Fruit fly (Drosophila melanogaster) whole organism, embryonic: ENCODE data around the gene Lcp65Ag2.

Source experiments
- Aef1 ChIP-seq: fragments of 200-800 bp; sonication (Bioruptor generic); IDR thresholded peaks from 3 replicates; pipeline ENCODE4 v1.3.6; 2022; ENCODE audit warnings: missing biosample characterization, missing genetic modification characterization
- Blimp-1 ChIP-seq: fragments of 200-800 bp; sonication (Bioruptor generic); optimal IDR thresholded peaks from 3 replicates; lab custom pipeline; 2018; ENCODE audit warnings: missing biosample characterization, missing genetic modification characterization, mild to moderate bottlenecking, moderate library complexity, missing genetic modification reagents
- CG11696 ChIP-seq: fragments of 200-800 bp; sonication (Bioruptor generic); IDR thresholded peaks from 2 replicates; pipeline ENCODE4 v1.3.6; 2022; ENCODE audit warnings: missing biosample characterization, missing genetic modification characterization
- CG11723 ChIP-seq: fragments of 200-800 bp; sonication (Bioruptor generic); optimal IDR thresholded peaks from 2 replicates; lab custom pipeline; 2017; ENCODE audit warnings: missing biosample characterization, mild to moderate bottlenecking, missing genetic modification characterization
- CG12391 ChIP-seq: fragments of 200-800 bp; sonication (Bioruptor generic); optimal IDR thresholded peaks from 3 replicates; lab custom pipeline; 2018; ENCODE audit warnings: missing biosample characterization, mild to moderate bottlenecking, missing genetic modification characterization, moderate library complexity
- CG12769 ChIP-seq: fragments of 200-800 bp; sonication (Bioruptor generic); optimal IDR thresholded peaks from 2 replicates; lab custom pipeline; 2019; ENCODE audit warnings: missing biosample characterization, mild to moderate bottlenecking, missing genetic modification characterization, moderate library complexity
- CG12942 ChIP-seq: fragments of 200-800 bp; sonication (Bioruptor generic); optimal IDR thresholded peaks from 3 replicates; lab custom pipeline; 2016; ENCODE audit warnings: missing biosample characterization, missing genetic modification characterization
- CG13624 ChIP-seq: fragments of 200-800 bp; sonication (Bioruptor generic); optimal IDR thresholded peaks from 2 replicates; lab custom pipeline; 2016; ENCODE audit warnings: missing biosample characterization, missing genetic modification characterization
- CG13894 ChIP-seq: fragments of 200-800 bp; sonication (Bioruptor generic); optimal IDR thresholded peaks from 3 replicates; lab custom pipeline; 2018; ENCODE audit warnings: missing biosample characterization, mild to moderate bottlenecking, missing genetic modification characterization, moderate library complexity
- CG14014 ChIP-seq: fragments of 200-800 bp; sonication (Bioruptor generic); IDR thresholded peaks from 2 replicates; pipeline ENCODE4 v1.3.6; 2022; ENCODE audit warnings: missing biosample characterization, missing genetic modification characterization
- CG15011 ChIP-seq: fragments of 200-800 bp; sonication (Bioruptor generic); optimal IDR thresholded peaks from 3 replicates; lab custom pipeline; 2018; ENCODE audit warnings: missing biosample characterization, mild to moderate bottlenecking, missing genetic modification characterization
- CG1529 ChIP-seq: fragments of 200-800 bp; sonication (Bioruptor generic); optimal IDR thresholded peaks from 3 replicates; lab custom pipeline; 2018; ENCODE audit warnings: missing biosample characterization, missing genetic modification characterization
- CG15696 ChIP-seq: fragments of 200-800 bp; sonication (Bioruptor generic); optimal IDR thresholded peaks from 2 replicates; lab custom pipeline; 2019; ENCODE audit warnings: missing biosample characterization, mild to moderate bottlenecking, missing genetic modification characterization, moderate library complexity
- CG18476 ChIP-seq: fragments of 200-800 bp; sonication (Bioruptor generic); optimal IDR thresholded peaks from 2 replicates; lab custom pipeline; 2016; ENCODE audit warnings: missing biosample characterization, mild to moderate bottlenecking, missing genetic modification characterization
- CG18599 ChIP-seq: fragments of 200-800 bp; sonication (Bioruptor generic); optimal IDR thresholded peaks from 3 replicates; lab custom pipeline; 2017; ENCODE audit warnings: missing biosample characterization, missing genetic modification characterization, mild to moderate bottlenecking, moderate library complexity, missing genetic modification reagents
- CG18619 ChIP-seq: fragments of 200-800 bp; sonication (Bioruptor generic); optimal IDR thresholded peaks from 3 replicates; lab custom pipeline; 2017; ENCODE audit warnings: missing biosample characterization, mild to moderate bottlenecking, missing genetic modification characterization
- CG2116 ChIP-seq: fragments of 200-800 bp; sonication (Bioruptor generic); optimal IDR thresholded peaks from 3 replicates; lab custom pipeline; 2018; ENCODE audit warnings: missing biosample characterization, mild to moderate bottlenecking, missing genetic modification characterization
- CG2199 ChIP-seq: fragments of 200-800 bp; sonication (Bioruptor generic); IDR thresholded peaks from 3 replicates; pipeline ENCODE4 v1.3.6; 2022; ENCODE audit warnings: missing biosample characterization, missing genetic modification characterization
- CG2678 ChIP-seq: fragments of 200-800 bp; sonication (Bioruptor generic); optimal IDR thresholded peaks from 3 replicates; lab custom pipeline; 2019; ENCODE audit warnings: missing biosample characterization, mild to moderate bottlenecking, missing genetic modification characterization, moderate library complexity
- CG30020 ChIP-seq: fragments of 200-800 bp; optimal IDR thresholded peaks from 2 replicates; lab custom pipeline; 2019; ENCODE audit warnings: missing biosample characterization, mild to moderate bottlenecking, missing genetic modification characterization, moderate library complexity
- CG3065 ChIP-seq: fragments of 200-800 bp; sonication (Bioruptor generic); optimal IDR thresholded peaks from 2 replicates; lab custom pipeline; 2016; ENCODE audit warnings: missing biosample characterization, missing genetic modification characterization
- CG3163 ChIP-seq: fragments of 200-800 bp; sonication (Bioruptor generic); optimal IDR thresholded peaks from 3 replicates; lab custom pipeline; 2016; ENCODE audit warnings: missing biosample characterization, missing genetic modification characterization
- CG34224 ChIP-seq: fragments of 200-800 bp; sonication (Bioruptor generic); IDR thresholded peaks from 3 replicates; pipeline ENCODE4 v1.3.6; 2022; ENCODE audit warnings: missing biosample characterization, missing genetic modification characterization; ENCODE audit not compliant: partially characterized antibody
- CG6254 ChIP-seq: fragments of 200-800 bp; sonication (Bioruptor generic); optimal IDR thresholded peaks from 3 replicates; lab custom pipeline; 2017; ENCODE audit warnings: mild to moderate bottlenecking, missing biosample characterization, missing genetic modification reagents, missing genetic modification characterization
- CG8924 ChIP-seq: fragments of 200-800 bp; optimal IDR thresholded peaks from 3 replicates; lab custom pipeline; 2019; ENCODE audit warnings: missing biosample characterization, mild to moderate bottlenecking, missing genetic modification characterization, moderate library complexity
- Gsc ChIP-seq: fragments of 200-800 bp; sonication (Bioruptor generic); IDR thresholded peaks from 2 replicates; pipeline ENCODE4 v1.3.6; 2022; ENCODE audit warnings: missing biosample characterization, missing genetic modification characterization
- H2.0 ChIP-seq: fragments of 200-800 bp; sonication (Bioruptor generic); IDR thresholded peaks from 2 replicates; pipeline ENCODE4 v1.3.6; 2022; ENCODE audit warnings: missing biosample characterization, missing genetic modification characterization
- HmgZ ChIP-seq: fragments of 200-800 bp; sonication (Bioruptor generic); optimal IDR thresholded peaks from 2 replicates; lab custom pipeline; 2018; ENCODE audit warnings: missing biosample characterization, mild to moderate bottlenecking, missing genetic modification characterization
- Hr78 ChIP-seq, 2 experiments: fragments of 200-800 bp in 1 of 2; fragments of >200 bp in 1 of 2; sonication (Bioruptor generic) in 1 of 2; optimal IDR thresholded peaks; 2 replicates each; lab custom pipeline; 2017 to 2019; ENCODE audit warnings: missing biosample characterization in 2 of 2, missing genetic modification characterization in 2 of 2, mild to moderate bottlenecking in 1 of 2, moderate library complexity in 1 of 2
- NFAT ChIP-seq: fragments of 200-800 bp; sonication (Bioruptor generic); IDR thresholded peaks from 2 replicates; pipeline ENCODE4 v1.3.6; 2022; ENCODE audit warnings: missing biosample characterization, missing genetic modification characterization
- Six4 ChIP-seq: fragments of 200-800 bp; sonication (Bioruptor generic); optimal IDR thresholded peaks from 2 replicates; lab custom pipeline; 2016; ENCODE audit warnings: missing biosample characterization, missing genetic modification characterization
- ab ChIP-seq: fragments of 200-800 bp; sonication (Bioruptor generic); optimal IDR thresholded peaks from 2 replicates; lab custom pipeline; 2016; ENCODE audit warnings: missing biosample characterization, missing genetic modification characterization
- ase ChIP-seq: fragments of 200-800 bp; sonication (Bioruptor generic); IDR thresholded peaks from 3 replicates; pipeline ENCODE4 v1.3.6; 2022; ENCODE audit warnings: missing biosample characterization, missing genetic modification characterization
- chm ChIP-seq: fragments of 200-800 bp; sonication (Bioruptor generic); IDR thresholded peaks from 2 replicates; pipeline ENCODE4 v1.3.6; 2022; ENCODE audit warnings: missing biosample characterization, missing genetic modification characterization
- ci ChIP-seq: fragments of 200-800 bp; sonication (Bioruptor generic); IDR thresholded peaks from 3 replicates; pipeline ENCODE4 v1.3.6; 2022; ENCODE audit warnings: missing biosample characterization, missing genetic modification characterization
- dm ChIP-seq: fragments of 200-800 bp; sonication (Bioruptor generic); optimal IDR thresholded peaks from 3 replicates; lab custom pipeline; 2016; ENCODE audit warnings: missing biosample characterization, missing genetic modification characterization
- fd102C ChIP-seq: fragments of 200-800 bp; sonication (Bioruptor generic); optimal IDR thresholded peaks from 2 replicates; lab custom pipeline; 2018; ENCODE audit warnings: missing biosample characterization, mild to moderate bottlenecking, missing genetic modification characterization, moderate library complexity
- ham ChIP-seq: fragments of 200-800 bp; sonication (Bioruptor generic); IDR thresholded peaks from 2 replicates; pipeline ENCODE4 v1.3.6; 2022; ENCODE audit warnings: missing biosample characterization, missing genetic modification characterization
- jing ChIP-seq: fragments of 200-800 bp; sonication (Bioruptor generic); optimal IDR thresholded peaks from 2 replicates; lab custom pipeline; 2018; ENCODE audit warnings: missing biosample characterization, mild to moderate bottlenecking, missing genetic modification characterization
- kah ChIP-seq: fragments of 200-800 bp; sonication (Bioruptor generic); optimal IDR thresholded peaks from 2 replicates; lab custom pipeline; 2018; ENCODE audit warnings: missing biosample characterization, mild to moderate bottlenecking, missing genetic modification characterization
- ken ChIP-seq: fragments of 200-800 bp; sonication (Bioruptor generic); IDR thresholded peaks from 3 replicates; pipeline ENCODE4 v1.3.6; 2022; ENCODE audit warnings: missing biosample characterization, missing genetic modification characterization
- klu ChIP-seq: fragments of 200-800 bp; sonication (Bioruptor generic); IDR thresholded peaks from 2 replicates; pipeline ENCODE4 v1.3.6; 2022; ENCODE audit warnings: missing biosample characterization, missing genetic modification characterization
- kni ChIP-seq: fragments of 200-800 bp; sonication (Bioruptor generic); optimal IDR thresholded peaks from 3 replicates; lab custom pipeline; 2017; ENCODE audit warnings: mild to moderate bottlenecking, missing biosample characterization, missing genetic modification reagents, missing genetic modification characterization
- pros ChIP-seq: fragments of 200-800 bp; sonication (Bioruptor generic); optimal IDR thresholded peaks from 3 replicates; lab custom pipeline; 2019; ENCODE audit warnings: missing biosample characterization, mild to moderate bottlenecking, missing genetic modification characterization, moderate library complexity
- pum ChIP-seq: fragments of 200-800 bp; sonication (Bioruptor generic); optimal IDR thresholded peaks from 2 replicates; lab custom pipeline; 2016; ENCODE audit warnings: missing biosample characterization, missing genetic modification characterization
- shn ChIP-seq: fragments of 200-800 bp; sonication (Bioruptor generic); optimal IDR thresholded peaks from 3 replicates; lab custom pipeline; 2016; ENCODE audit warnings: missing biosample characterization, missing genetic modification characterization
- slp2 ChIP-seq: fragments of 200-800 bp; sonication (Bioruptor generic); optimal IDR thresholded peaks from 2 replicates; lab custom pipeline; 2016; ENCODE audit warnings: missing biosample characterization, missing genetic modification characterization
- stc ChIP-seq: fragments of 200-800 bp; sonication (Bioruptor generic); IDR thresholded peaks from 2 replicates; pipeline ENCODE4 v1.3.6; 2022; ENCODE audit warnings: missing biosample characterization, missing genetic modification characterization
- tin ChIP-seq: fragments of 200-800 bp; sonication (Bioruptor generic); optimal IDR thresholded peaks from 3 replicates; lab custom pipeline; 2016; ENCODE audit warnings: missing biosample characterization, missing genetic modification characterization
- toy ChIP-seq: fragments of 200-800 bp; sonication (Bioruptor generic); IDR thresholded peaks from 2 replicates; pipeline ENCODE4 v1.3.6; 2022; ENCODE audit warnings: missing biosample characterization, missing genetic modification characterization
- tx ChIP-seq: fragments of 200-800 bp; sonication (Bioruptor generic); optimal IDR thresholded peaks from 2 replicates; lab custom pipeline; 2016; ENCODE audit warnings: missing biosample characterization, missing genetic modification characterization

Lcp65Ag2 gene

dm6 chr3L:6181776-6182175, 48.4 kb upstream of the Lcp65Ag2 start, which contains the start of gene CG10274 (continued):
- peak; percentile 56; the same call in 1 of the 2 replicates for TF ChIP-seq H2.0
- TF ChIP-seq ham (GFP tag; lab: Robert Waterston, UW): no peak
- TF ChIP-seq Aef1: peak; percentile 61
- peak; percentile 77 for TF ChIP-seq CG2116
- peak; percentile 59; the same call in 1 of the 2 replicates for TF ChIP-seq NFAT (GFP tag; lab: Robert Waterston, UW)
- TF ChIP-seq ab (GFP tag; lab: Kevin White, UChicago): peak; percentile 48
- TF ChIP-seq chm (GFP tag; lab: Robert Waterston, UW): no peak
- TF ChIP-seq pros: no peak
- TF ChIP-seq klu: peak; percentile 73; the same call in 1 of the 2 replicates
- TF ChIP-seq Hr78 (GFP tag; optimal IDR thresholded peaks at IDR 0.05; lab: Kevin White, UChicago): no peak
- TF ChIP-seq CG2199 (GFP tag; lab: Robert Waterston, UW): no peak
- TF ChIP-seq kah (GFP tag; lab: Kevin White, UChicago): no peak
- TF ChIP-seq CG11723 (GFP tag; lab: Kevin White, UChicago): no peak
- TF ChIP-seq toy (GFP tag; lab: Robert Waterston, UW): no peak
- no peak for TF ChIP-seq CG1529 (GFP tag; lab: Kevin White, UChicago)
- peak; percentile 72 for TF ChIP-seq CG12942
- TF ChIP-seq CG14014 (GFP tag; lab: Robert Waterston, UW): peak; percentile 76
- no peak for TF ChIP-seq Gsc (GFP tag; lab: Robert Waterston, UW)
- TF ChIP-seq CG3065 (GFP tag; lab: Kevin White, UChicago): no peak
- TF ChIP-seq CG12769: no peak
- TF ChIP-seq dm (GFP tag; lab: Kevin White, UChicago): peak; percentile 30
- TF ChIP-seq CG11696 (GFP tag; lab: Robert Waterston, UW): no peak
- TF ChIP-seq CG30020 (tag; lab: Kevin White, UChicago): peak; percentile 79
- TF ChIP-seq CG18599 (GFP tag; lab: Kevin White, UChicago): no peak
- no peak for TF ChIP-seq CG15011
- peak; percentile 44 for TF ChIP-seq CG18476
- TF ChIP-seq slp2 (GFP tag; lab: Kevin White, UChicago): peak; percentile 61
- TF ChIP-seq HmgZ (tag; lab: Kevin White, UChicago): peak; percentile 90
- peak; percentile 77 for TF ChIP-seq CG18619 (GFP tag; lab: Kevin White, UChicago)
- no peak for TF ChIP-seq kni (GFP tag; lab: Kevin White, UChicago)
- TF ChIP-seq CG15696 (tag; lab: Kevin White, UChicago): peak; percentile 82
- no peak for TF ChIP-seq CG34224 (GFP tag; lab: Robert Waterston, UW)
- TF ChIP-seq tin (GFP tag; lab: Kevin White, UChicago): peak; percentile 79
- peak; percentile 63 for TF ChIP-seq pum (GFP tag; lab: Kevin White, UChicago)
- TF ChIP-seq tx: peak; percentile 45
- no peak for TF ChIP-seq Blimp-1
- TF ChIP-seq ken (GFP tag; lab: Robert Waterston, UW): peak; percentile 55; the same call in 2 of the 3 replicates
- TF ChIP-seq shn (GFP tag; lab: Kevin White, UChicago): peak; percentile 70
- TF ChIP-seq CG13894 (tag; lab: Kevin White, UChicago): no peak
- TF ChIP-seq ase: 0 out of 3 replicates have a peak, but pooled peaks have one; percentile 13
- TF ChIP-seq jing (GFP tag; lab: Kevin White, UChicago): no peak
- TF ChIP-seq ci: peak; percentile 35; the same call in 1 of the 3 replicates
- TF ChIP-seq CG12391 (tag; lab: Kevin White, UChicago): peak; percentile 89
- peak; percentile 79 for TF ChIP-seq CG13624 (GFP tag; lab: Kevin White, UChicago)
- no peak for TF ChIP-seq stc (GFP tag; lab: Robert Waterston, UW)
- TF ChIP-seq CG8924 (tag; lab: Kevin White, UChicago): peak; percentile 79
- peak; percentile 66 for TF ChIP-seq Six4 (GFP tag; lab: Kevin White, UChicago)
- peak; percentile 15 for TF ChIP-seq CG3163
- peak; percentile 37 for TF ChIP-seq fd102C (GFP tag; lab: Kevin White, UChicago)
- no peak for TF ChIP-seq CG2678 (tag; lab: Kevin White, UChicago)
- no peak for TF ChIP-seq CG6254 (GFP tag; lab: Kevin White, UChicago)
